Fruit fly (Drosophila melanogaster): ENCODE measurements around the gene yellow-g.

dm6 chr3L:2261282-2261681 is 11.3 kb downstream of the yellow-g start:
- TF ChIP-seq CG10348 (GFP tag; IDR thresholded peaks at IDR 0.05) (no peak), CG9948 (tag; optimal IDR thresholded peaks at IDR 0.05) (no peak), CG17806 (tag; optimal IDR thresholded peaks at IDR 0.05) (no peak), Snoo (tag; optimal IDR thresholded peaks at IDR 0.05) (no peak), gl (tag; optimal IDR thresholded peaks at IDR 0.05) (no peak)
